Worm (Caenorhabditis elegans): Measurements from ENCODE around the gene ipp-5.

The ipp-5 gene

DNA sequence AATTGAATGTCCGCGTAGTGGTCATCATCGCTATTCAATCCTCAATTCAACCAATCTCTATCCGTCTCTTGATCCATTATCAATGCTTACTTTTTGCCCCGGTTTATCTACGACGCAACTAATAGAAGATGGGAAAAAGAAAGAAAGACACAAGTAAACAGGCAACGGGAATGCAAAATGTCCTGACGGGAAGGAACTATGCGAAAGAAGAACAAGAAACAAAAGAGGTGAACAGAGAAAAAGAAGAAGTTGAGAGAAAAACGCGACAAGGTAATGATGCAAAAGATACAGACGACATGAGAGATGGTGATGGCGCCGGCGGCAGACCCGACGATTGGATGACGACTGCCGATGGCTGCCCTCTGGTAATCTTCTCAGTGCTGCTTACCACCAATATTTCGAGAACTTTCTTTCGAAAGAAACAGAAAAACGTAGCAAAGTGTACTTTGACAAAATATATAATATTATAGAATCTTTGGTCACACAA, 10.8 kb downstream of the ipp-5 start:
- peak; percentile 32; the same call in 1 of the 2 replicates for TF ChIP-seq hmg-1.2 (GFP tag; IDR thresholded peaks at IDR 0.05)
- TF ChIP-seq egl-44 (GFP tag; IDR thresholded peaks at IDR 0.05): no peak
- TF ChIP-seq nfyb-1 (GFP tag; IDR thresholded peaks at IDR 0.05): peak; percentile 68
- peak; percentile 40 for TF ChIP-seq tlf-1 (GFP tag; optimal IDR thresholded peaks at IDR 0.05)
- peak; percentile 40 for TF ChIP-seq K12H6.12 (tag; optimal IDR thresholded peaks at IDR 0.05)
- peak; percentile 75 for TF ChIP-seq lin-40 (tag; optimal IDR thresholded peaks at IDR 0.05)
- peak; percentile 86 for TF ChIP-seq nhr-80 (tag; optimal IDR thresholded peaks at IDR 0.05)
- TF ChIP-seq cebp-1 (GFP tag; IDR thresholded peaks at IDR 0.05): no peak
- peak; percentile 72 for TF ChIP-seq cebp-1 (tag; optimal IDR thresholded peaks at IDR 0.05)
- TF ChIP-seq zfh-2 (GFP tag; conservative IDR thresholded peaks at IDR 0.05): 0 out of 2 replicates have a peak, but pooled peaks have one; percentile 41
- TF ChIP-seq hsf-1 (GFP tag; IDR thresholded peaks at IDR 0.05): peak; percentile 80
- no peak for TF ChIP-seq cebp-2 (GFP tag; IDR thresholded peaks at IDR 0.05)
- TF ChIP-seq gei-17 (GFP tag; optimal IDR thresholded peaks at IDR 0.05): peak; percentile 58
- no peak for TF ChIP-seq F55B11.4 (tag; optimal IDR thresholded peaks at IDR 0.05; ENCODE audit: borderline replicate concordance, insufficient read depth)
- TF ChIP-seq fkh-3 (tag; optimal IDR thresholded peaks at IDR 0.05): no peak
- no peak for TF ChIP-seq ceh-58 (GFP tag; IDR thresholded peaks at IDR 0.05)
- peak; percentile 51; the same call in 1 of the 2 replicates for TF ChIP-seq lin-26 (GFP tag; IDR thresholded peaks at IDR 0.05)
- TF ChIP-seq F22D6.2 (tag; optimal IDR thresholded peaks at IDR 0.05): peak; percentile 13
- TF ChIP-seq ceh-40 (GFP tag; IDR thresholded peaks at IDR 0.05): no peak
- TF ChIP-seq die-1 (tag; optimal IDR thresholded peaks at IDR 0.05): peak; percentile 3
- TF ChIP-seq ztf-18 (tag; optimal IDR thresholded peaks at IDR 0.05): no peak
- no peak for TF ChIP-seq ets-4 (GFP tag; optimal IDR thresholded peaks at IDR 0.05)
- TF ChIP-seq F57C9.4 (tag; optimal IDR thresholded peaks at IDR 0.05): no peak
- TF ChIP-seq nhr-90 (tag; optimal IDR thresholded peaks at IDR 0.05): peak; percentile 29
- no peak for TF ChIP-seq snpc-4 (GFP tag; optimal IDR thresholded peaks at IDR 0.05)
- peak in 3 of 4 experiments; percentile 27 to 33 (median 29) for TF ChIP-seq snpc-4 (tag; optimal IDR thresholded peaks at IDR 0.05)
- TF ChIP-seq ZK185.1 (tag; optimal IDR thresholded peaks at IDR 0.05; ENCODE audit: poor library complexity, severe bottlenecking): peak; percentile 19
- TF ChIP-seq pha-4 (tag; optimal IDR thresholded peaks at IDR 0.05): no peak
- TF ChIP-seq attf-5 (GFP tag; optimal IDR thresholded peaks at IDR 0.05): peak; percentile 49
- TF ChIP-seq let-607 (tag; optimal IDR thresholded peaks at IDR 0.05): peak in 1 of 2 experiments; percentile 65
- no peak for TF ChIP-seq hrde-1 (tag; optimal IDR thresholded peaks at IDR 0.05; ENCODE audit: borderline replicate concordance)
- peak; percentile 77 for TF ChIP-seq ztf-26 (tag; optimal IDR thresholded peaks at IDR 0.05)
- peak in 1 of 3 experiments; percentile 9 for TF ChIP-seq lin-35 (GFP tag; optimal IDR thresholded peaks at IDR 0.05)
- TF ChIP-seq dox-1 (GFP tag; IDR thresholded peaks at IDR 0.05): peak; percentile 65
- TF ChIP-seq B0019.2 (GFP tag; conservative IDR thresholded peaks at IDR 0.05): no peak
- peak; percentile 77 for TF ChIP-seq B0336.3 (GFP tag; IDR thresholded peaks at IDR 0.05)
- no peak for TF ChIP-seq F23B12.7 (tag; optimal IDR thresholded peaks at IDR 0.05; ENCODE audit: insufficient read depth)
- TF ChIP-seq somi-1 (GFP tag; optimal IDR thresholded peaks at IDR 0.05): peak; percentile 77
- no peak for TF ChIP-seq lir-1 (GFP tag; conservative IDR thresholded peaks at IDR 0.05)
- TF ChIP-seq tbp1 (GFP tag; optimal IDR thresholded peaks at IDR 0.05): peak; percentile 23
- no peak for TF ChIP-seq nhr-120 (GFP tag; IDR thresholded peaks at IDR 0.05)
- no peak for TF ChIP-seq akir-1 (GFP tag; optimal IDR thresholded peaks at IDR 0.05)
- peak; percentile 52 for TF ChIP-seq madf-10 (tag; optimal IDR thresholded peaks at IDR 0.05)

All from whole organism, young adult.